Fruit fly (Drosophila melanogaster): ENCODE measurements around the gene pns.

The pns gene

dm6 chr3L:1587140-1587849, 50.4 kb downstream of the pns start (continued):
- peak; percentile 56 for TF ChIP-seq CG10267 (tag; optimal IDR thresholded peaks at IDR 0.05)
- peak; percentile 89 for TF ChIP-seq CG16779 (GFP tag; IDR thresholded peaks at IDR 0.05)
- peak; percentile 57 for TF ChIP-seq Sox100B (GFP tag; optimal IDR thresholded peaks at IDR 0.05)
- no peak for TF ChIP-seq CG34224 (GFP tag; IDR thresholded peaks at IDR 0.05; ENCODE audit: partially characterized antibody)
- peak; percentile 56 for TF ChIP-seq CG17802 (tag; optimal IDR thresholded peaks at IDR 0.05)
- TF ChIP-seq fd102C (GFP tag; optimal IDR thresholded peaks at IDR 0.05), result no peak
- peak; percentile 43 to 65 for TF ChIP-seq bsh (GFP tag; optimal IDR thresholded peaks at IDR 0.05)
- no peak for TF ChIP-seq hkb (optimal IDR thresholded peaks at IDR 0.05)
- peak; percentile 91 for TF ChIP-seq hkb (GFP tag; IDR thresholded peaks at IDR 0.05)
- TF ChIP-seq dmrt99B (tag; optimal IDR thresholded peaks at IDR 0.05), result peak; percentile 88
- peak; percentile 38 for TF ChIP-seq CG8089 (GFP tag; optimal IDR thresholded peaks at IDR 0.05)
- peak; percentile 45 for TF ChIP-seq NC2β (GFP tag; optimal IDR thresholded peaks at IDR 0.05)
- TF ChIP-seq CG31441 (GFP tag; IDR thresholded peaks at IDR 0.05), result peak; percentile 64
- TF ChIP-seq Elba2 (GFP tag; optimal IDR thresholded peaks at IDR 0.05), result no peak
- TF ChIP-seq Dp (GFP tag; optimal IDR thresholded peaks at IDR 0.05), result no peak
- TF ChIP-seq her (GFP tag; optimal IDR thresholded peaks at IDR 0.05), result peak; percentile 83
- TF ChIP-seq en (GFP tag; optimal IDR thresholded peaks at IDR 0.05), result peak; percentile 71
- TF ChIP-seq CG10654 (GFP tag; optimal IDR thresholded peaks at IDR 0.05), result peak; percentile 79
- TF ChIP-seq CG12769 (tag; optimal IDR thresholded peaks at IDR 0.05), result peak; percentile 94
- TF ChIP-seq Spps (tag; optimal IDR thresholded peaks at IDR 0.05), result peak; percentile 18
- TF ChIP-seq CG11560 (tag; IDR thresholded peaks at IDR 0.05), result peak; percentile 76
- TF ChIP-seq CG1024 (GFP tag; IDR thresholded peaks at IDR 0.05), result peak; percentile 73
- TF ChIP-seq CG10543 (GFP tag; optimal IDR thresholded peaks at IDR 0.05), result peak; percentile 59
- peak; percentile 61 for TF ChIP-seq CG1602 (GFP tag; optimal IDR thresholded peaks at IDR 0.05)
- peak; percentile 84 for TF ChIP-seq Xbp1 (GFP tag; optimal IDR thresholded peaks at IDR 0.05)
- peak; percentile 58 for TF ChIP-seq CG31365 (tag; optimal IDR thresholded peaks at IDR 0.05)
- peak; percentile 82 for TF ChIP-seq CG11695 (GFP tag; IDR thresholded peaks at IDR 0.05)
- TF ChIP-seq cwo (GFP tag; optimal IDR thresholded peaks at IDR 0.05), result peak; percentile 61
- no peak for TF ChIP-seq HLHmδ (GFP tag; optimal IDR thresholded peaks at IDR 0.05)
- no peak for TF ChIP-seq mld (GFP tag; IDR thresholded peaks at IDR 0.05; ENCODE audit: partially characterized antibody)
- TF ChIP-seq Ets65A (GFP tag), result peak; percentile 98
- peak; percentile 49; the same call in 1 of the 3 replicates for TF ChIP-seq CG17361 (GFP tag; IDR thresholded peaks at IDR 0.05)
- TF ChIP-seq org-1 (GFP tag; optimal IDR thresholded peaks at IDR 0.05), result peak; percentile 60
- peak; percentile 53 for TF ChIP-seq btn (GFP tag; optimal IDR thresholded peaks at IDR 0.05)
- TF ChIP-seq CG2678 (tag; optimal IDR thresholded peaks at IDR 0.05), result peak; percentile 87
- peak; percentile 52 for TF ChIP-seq Atf3 (GFP tag; optimal IDR thresholded peaks at IDR 0.05)
- peak; percentile 74 for TF ChIP-seq NK7.1 (GFP tag; optimal IDR thresholded peaks at IDR 0.05)
- TF ChIP-seq hth (optimal IDR thresholded peaks at IDR 0.05), result no peak
- TF ChIP-seq Ets97D (GFP tag; optimal IDR thresholded peaks at IDR 0.05), result peak; percentile 58
- peak; percentile 94 for TF ChIP-seq mam (GFP tag; optimal IDR thresholded peaks at IDR 0.05)
- TF ChIP-seq lmd (GFP tag; IDR thresholded peaks at IDR 0.05), result peak; percentile 92
- TF ChIP-seq CG13287 (GFP tag; IDR thresholded peaks at IDR 0.05; ENCODE audit: partially characterized antibody), result no peak
- peak; percentile 49; the same call in 1 of the 2 replicates for TF ChIP-seq Doc2 (GFP tag; IDR thresholded peaks at IDR 0.05)
- TF ChIP-seq caup (GFP tag; optimal IDR thresholded peaks at IDR 0.05; ENCODE audit: severe bottlenecking), result peak; percentile 83
- peak; percentile 90 for TF ChIP-seq CG9817 (tag; optimal IDR thresholded peaks at IDR 0.05)
- TF ChIP-seq kni (GFP tag; optimal IDR thresholded peaks at IDR 0.05), result no peak
- no peak for TF ChIP-seq ato (GFP tag; IDR thresholded peaks at IDR 0.05; ENCODE audit: partially characterized antibody)
- peak; percentile 74 for TF ChIP-seq CG11398 (GFP tag; optimal IDR thresholded peaks at IDR 0.05)
- TF ChIP-seq CoRest (tag; optimal IDR thresholded peaks at IDR 0.05), result peak; percentile 84

All from whole organism, embryonic.